Worm (Caenorhabditis elegans) whole organism, young adult: ENCODE data around the gene Y37D8A.8.

ENCODE experiments used
- B0035.1 ChIP-seq: sonication (generic microtip); optimal IDR thresholded peaks from 2 replicates; lab custom pipeline; 2016; ENCODE audit warnings: missing genetic modification characterization, mild to moderate bottlenecking, missing compliant biosample characterization, missing genotype, missing genetic modification reagents
- B0336.3 ChIP-seq: fragments of 200-800 bp; sonication (Bioruptor generic); IDR thresholded peaks from 2 replicates; pipeline ENCODE4 v1.3.6; 2022; ENCODE audit warnings: missing genetic modification characterization, missing compliant biosample characterization
- C06A6.2 ChIP-seq: fragments of 200-800 bp; sonication (Bioruptor generic); conservative IDR thresholded peaks from 2 replicates; pipeline ENCODE4 v1.3.6; 2022; ENCODE audit warnings: missing genetic modification characterization, missing compliant biosample characterization
- F23B12.7 ChIP-seq: sonication (generic microtip); optimal IDR thresholded peaks from 2 replicates; lab custom pipeline; 2017; ENCODE audit warnings: missing genetic modification characterization, mild to moderate bottlenecking, missing compliant biosample characterization, antibody characterized with exemption, moderate library complexity; ENCODE audit not compliant: insufficient read depth
- F57A8.1 ChIP-seq: fragments of 200-800 bp; sonication (Bioruptor generic); optimal IDR thresholded peaks from 2 replicates; lab custom pipeline; 2018; ENCODE audit warnings: mild to moderate bottlenecking, missing genetic modification characterization, moderate library complexity, missing compliant biosample characterization
- ama-1 ChIP-seq, 3 experiments: fragments of 150-350 bp in 1 of 3; sonication (generic microtip) in 2 of 3; optimal IDR thresholded peaks; 2 replicates each; lab custom pipeline; 2014 to 2018; ENCODE audit warnings: missing biosample characterization in 2 of 3, missing genetic modification characterization in 2 of 3, missing genetic modification reagents in 2 of 3
- aptf-2 ChIP-seq: fragments of 200-800 bp; sonication (Bioruptor generic); conservative IDR thresholded peaks from 2 replicates; pipeline ENCODE4 v1.3.6; 2022; ENCODE audit warnings: missing genetic modification reagents, missing genetic modification characterization, missing compliant biosample characterization
- attf-5 ChIP-seq: fragments of 200-800 bp; sonication (Bioruptor generic); optimal IDR thresholded peaks from 2 replicates; lab custom pipeline; 2018; ENCODE audit warnings: mild to moderate bottlenecking, missing genetic modification characterization, missing compliant biosample characterization
- bed-1 ChIP-seq: fragments of 200-800 bp; sonication (Bioruptor generic); IDR thresholded peaks from 2 replicates; pipeline ENCODE4 v1.3.6; 2022; ENCODE audit warnings: missing genetic modification reagents, missing genetic modification characterization, missing compliant biosample characterization
- cebp-1 ChIP-seq, 2 experiments: fragments of 200-800 bp in 1 of 2; sonication (Bioruptor generic) in 1 of 2; sonication (generic microtip) in 1 of 2; IDR thresholded peaks in 1 of 2; optimal IDR thresholded peaks in 1 of 2; 2 replicates each; pipeline versions ENCODE4 v1.3.6 to Lab custom; 2017 to 2022; ENCODE audit warnings: missing compliant biosample characterization in 2 of 2, missing genetic modification characterization in 2 of 2, mild to moderate bottlenecking in 1 of 2, missing genetic modification reagents in 1 of 2, moderate library complexity in 1 of 2
- cebp-2 ChIP-seq: fragments of 200-800 bp; sonication (Bioruptor generic); IDR thresholded peaks from 2 replicates; pipeline ENCODE4 v1.3.6; 2022; ENCODE audit warnings: missing genetic modification characterization, missing compliant biosample characterization
- ceh-100 ChIP-seq: fragments of 200-800 bp; sonication (Bioruptor generic); IDR thresholded peaks from 2 replicates; pipeline ENCODE4 v1.3.6; 2022; ENCODE audit warnings: missing genetic modification reagents, missing genetic modification characterization, missing compliant biosample characterization
- ceh-40 ChIP-seq: fragments of 200-800 bp; sonication (Bioruptor generic); IDR thresholded peaks from 2 replicates; pipeline ENCODE4 v1.3.6; 2022; ENCODE audit warnings: missing genetic modification characterization, missing compliant biosample characterization
- egl-44 ChIP-seq: fragments of 200-800 bp; sonication (Bioruptor generic); IDR thresholded peaks from 2 replicates; pipeline ENCODE4 v1.3.6; 2022; ENCODE audit warnings: missing genetic modification reagents, missing genetic modification characterization, missing compliant biosample characterization
- fkh-3 ChIP-seq: sonication (generic microtip); optimal IDR thresholded peaks from 2 replicates; lab custom pipeline; 2016; ENCODE audit warnings: mild to moderate bottlenecking, missing genetic modification characterization, missing compliant biosample characterization
- hrde-1 ChIP-seq: sonication (generic microtip); optimal IDR thresholded peaks from 2 replicates; lab custom pipeline; 2016; ENCODE audit warnings: missing genetic modification characterization, mild to moderate bottlenecking, missing compliant biosample characterization, moderate library complexity, missing genotype, missing genetic modification reagents, borderline replicate concordance
- lag-1 ChIP-seq: fragments of 200-800 bp; sonication (Bioruptor generic); IDR thresholded peaks from 2 replicates; pipeline ENCODE4 v1.3.6; 2022; ENCODE audit warnings: missing genetic modification reagents, missing genetic modification characterization, missing compliant biosample characterization
- lin-26 ChIP-seq: fragments of 200-800 bp; sonication (Bioruptor generic); IDR thresholded peaks from 2 replicates; pipeline ENCODE4 v1.3.6; 2022; ENCODE audit warnings: missing genetic modification reagents, missing genetic modification characterization, missing compliant biosample characterization
- lin-35 ChIP-seq, 3 experiments: fragments of 150-350 bp in 2 of 3; sonication (generic microtip) in 1 of 3; optimal IDR thresholded peaks; 2 replicates each; lab custom pipeline; 2014 to 2018; ENCODE audit warnings: missing biosample characterization in 3 of 3, missing genetic modification characterization in 3 of 3, missing genetic modification reagents in 3 of 3
- lin-40 ChIP-seq: sonication (generic microtip); optimal IDR thresholded peaks from 2 replicates; lab custom pipeline; 2016; ENCODE audit warnings: missing genetic modification characterization, mild to moderate bottlenecking, missing compliant biosample characterization, missing genotype, missing genetic modification reagents
- lin-54 ChIP-seq: fragments of 200-800 bp; sonication (Bioruptor generic); optimal IDR thresholded peaks from 2 replicates; lab custom pipeline; 2018; ENCODE audit warnings: mild to moderate bottlenecking, missing genetic modification characterization, missing compliant biosample characterization
- lir-1 ChIP-seq: fragments of 200-800 bp; sonication (Bioruptor generic); conservative IDR thresholded peaks from 2 replicates; pipeline ENCODE4 v1.3.6; 2022; ENCODE audit warnings: missing genetic modification reagents, missing genetic modification characterization, missing compliant biosample characterization
- lsl-1 ChIP-seq: fragments of 200-800 bp; sonication (Bioruptor generic); optimal IDR thresholded peaks from 2 replicates; lab custom pipeline; 2018; ENCODE audit warnings: mild to moderate bottlenecking, missing genetic modification characterization, moderate library complexity, missing compliant biosample characterization
- lsy-27 ChIP-seq: sonication (generic microtip); optimal IDR thresholded peaks from 2 replicates; lab custom pipeline; 2017; ENCODE audit warnings: missing genetic modification characterization, mild to moderate bottlenecking, missing compliant biosample characterization, antibody characterized with exemption, missing genotype, borderline replicate concordance; ENCODE audit not compliant: insufficient read depth
- madf-6 ChIP-seq: fragments of 200-800 bp; sonication (Bioruptor generic); IDR thresholded peaks from 2 replicates; pipeline ENCODE4 v1.3.6; 2022; ENCODE audit warnings: missing genetic modification reagents, missing genetic modification characterization, missing compliant biosample characterization
- mxl-1 ChIP-seq: sonication (generic microtip); optimal IDR thresholded peaks from 2 replicates; lab custom pipeline; 2016; ENCODE audit warnings: missing genetic modification characterization, missing compliant biosample characterization
- nhr-120 ChIP-seq: fragments of 200-800 bp; sonication (Bioruptor generic); IDR thresholded peaks from 2 replicates; pipeline ENCODE4 v1.3.6; 2022; ENCODE audit warnings: missing genetic modification characterization, missing compliant biosample characterization
- nhr-179 ChIP-seq: sonication (generic microtip); optimal IDR thresholded peaks from 2 replicates; lab custom pipeline; 2016; ENCODE audit warnings: mild to moderate bottlenecking, missing genetic modification characterization, missing compliant biosample characterization
- nhr-27 ChIP-seq: fragments of 200-800 bp; sonication (Bioruptor generic); optimal IDR thresholded peaks from 2 replicates; lab custom pipeline; 2018; ENCODE audit warnings: mild to moderate bottlenecking, missing genetic modification characterization, moderate library complexity, missing compliant biosample characterization
- rpc-1 ChIP-seq, 2 experiments: fragments of 150-350 bp in 1 of 2; sonication (generic microtip) in 1 of 2; optimal IDR thresholded peaks; 2 replicates each; lab custom pipeline; 2014 to 2018; ENCODE audit warnings: missing biosample characterization in 1 of 2, missing genetic modification characterization in 1 of 2, missing genetic modification reagents in 1 of 2, missing genotype in 1 of 2
- snpc-1.3 ChIP-seq: sonication (generic microtip); optimal IDR thresholded peaks from 2 replicates; lab custom pipeline; 2017; ENCODE audit warnings: missing genetic modification characterization, mild to moderate bottlenecking, missing compliant biosample characterization, antibody characterized with exemption, moderate library complexity, missing genotype, missing genetic modification reagents; ENCODE audit not compliant: insufficient read depth
- snpc-4 ChIP-seq, 5 experiments: fragments of 150-350 bp in 1 of 5; sonication (generic microtip) in 4 of 5; optimal IDR thresholded peaks; 2 replicates each; lab custom pipeline; 2014 to 2018; ENCODE audit warnings: missing genetic modification characterization in 5 of 5, missing biosample characterization in 3 of 5, antibody characterized with exemption in 2 of 5, mild to moderate bottlenecking in 2 of 5, missing compliant biosample characterization in 2 of 5, missing genotype in 2 of 5, moderate library complexity in 2 of 5, missing genetic modification reagents in 1 of 5
- zfh-2 ChIP-seq: fragments of 200-800 bp; sonication (Bioruptor generic); conservative IDR thresholded peaks from 2 replicates; pipeline ENCODE4 v1.3.6; 2022; ENCODE audit warnings: missing genetic modification reagents, missing genetic modification characterization, missing compliant biosample characterization
- zim-3 ChIP-seq: sonication (generic microtip); optimal IDR thresholded peaks from 2 replicates; lab custom pipeline; 2017; ENCODE audit warnings: mild to moderate bottlenecking, missing genetic modification characterization, moderate library complexity, missing compliant biosample characterization
- ztf-18 ChIP-seq: sonication (generic microtip); optimal IDR thresholded peaks from 2 replicates; lab custom pipeline; 2016; ENCODE audit warnings: missing genotype, mild to moderate bottlenecking, missing genetic modification characterization, missing compliant biosample characterization
- ztf-26 ChIP-seq: sonication (generic microtip); optimal IDR thresholded peaks from 2 replicates; lab custom pipeline; 2017; ENCODE audit warnings: missing genetic modification characterization, missing compliant biosample characterization
- ztf-28 ChIP-seq: fragments of 200-800 bp; sonication (Bioruptor generic); IDR thresholded peaks from 2 replicates; pipeline ENCODE4 v1.3.6; 2022; ENCODE audit warnings: missing genetic modification reagents, missing genetic modification characterization, missing compliant biosample characterization

Y37D8A.8 gene

ce11 chrIII:12904987-12905541 is 40.3 kb downstream of the Y37D8A.8 start, which contains the start of gene cox-5A (continued):
- TF ChIP-seq B0035.1 (peak; percentile 93), fkh-3 (no peak), bed-1 (GFP tag; lab: Robert Waterston, UW) (no peak), snpc-1.3 (tag; lab: Kevin White, UChicago) (peak; percentile 97), B0336.3 (GFP tag; lab: Robert Waterston, UW) (peak; percentile 99), nhr-120 (0 out of 2 replicates have a peak, but pooled peaks have one; percentile 61), lsy-27 (tag; lab: Kevin White, UChicago) (no peak), mxl-1 (tag; lab: Kevin White, UChicago) (no peak), cebp-1 (GFP tag; IDR thresholded peaks at IDR 0.05; lab: Robert Waterston, UW) (peak; percentile 75), cebp-1 (tag; optimal IDR thresholded peaks at IDR 0.05; lab: Kevin White, UChicago) (peak; percentile 96), ztf-28 (GFP tag; lab: Robert Waterston, UW) (peak; percentile 74), zim-3 (peak; percentile 81), lin-40 (tag; lab: Kevin White, UChicago) (peak; percentile 99), lir-1 (GFP tag; lab: Robert Waterston, UW) (peak; percentile 96), hrde-1 (tag; lab: Kevin White, UChicago) (peak; percentile 69), nhr-27 (tag; lab: Kevin White, UChicago) (peak; percentile 63), lin-35 (GFP tag; optimal IDR thresholded peaks at IDR 0.05; lab: Kevin White, UChicago) (peak; percentile 78 to 99 (median 94)), zfh-2 (GFP tag; lab: Robert Waterston, UW) (peak; percentile 90), F23B12.7 (tag; lab: Kevin White, UChicago) (peak; percentile 98), madf-6 (GFP tag; lab: Robert Waterston, UW) (peak; percentile 97), ama-1 (optimal IDR thresholded peaks at IDR 0.05; lab: Kevin White, UChicago) (peak; percentile 0), ama-1 (GFP tag; optimal IDR thresholded peaks at IDR 0.05; lab: Kevin White, UChicago) (peak in 1 of 2 experiments; percentile 88), ztf-18 (tag; lab: Kevin White, UChicago) (peak; percentile 86), lsl-1 (GFP tag; lab: Kevin White, UChicago) (peak; percentile 99), snpc-4 (GFP tag; optimal IDR thresholded peaks at IDR 0.05; lab: Kevin White, UChicago) (peak; percentile 85), snpc-4 (tag; optimal IDR thresholded peaks at IDR 0.05; lab: Kevin White, UChicago) (peak; percentile 91 to 94 (median 94)), rpc-1 (optimal IDR thresholded peaks at IDR 0.05; lab: Kevin White, UChicago) (peak; percentile 38), rpc-1 (tag; optimal IDR thresholded peaks at IDR 0.05; lab: Kevin White, UChicago) (no peak), lag-1 (GFP tag; lab: Robert Waterston, UW) (peak; percentile 76; the same call in 1 of the 2 replicates), C06A6.2 (GFP tag; lab: Robert Waterston, UW) (peak; percentile 97), attf-5 (GFP tag; lab: Kevin White, UChicago) (peak; percentile 99), egl-44 (GFP tag; lab: Robert Waterston, UW) (peak; percentile 77), nhr-179 (tag; lab: Kevin White, UChicago) (no peak), lin-54 (peak; percentile 100), F57A8.1 (GFP tag; lab: Kevin White, UChicago) (no peak), lin-26 (GFP tag; lab: Robert Waterston, UW) (peak; percentile 72; the same call in 1 of the 2 replicates), aptf-2 (GFP tag; lab: Robert Waterston, UW) (0 out of 2 replicates have a peak, but pooled peaks have one; percentile 31), cebp-2 (GFP tag; lab: Robert Waterston, UW) (0 out of 2 replicates have a peak, but pooled peaks have one; percentile 50), ceh-40 (GFP tag; lab: Robert Waterston, UW) (0 out of 2 replicates have a peak, but pooled peaks have one; percentile 69), ztf-26 (tag; lab: Kevin White, UChicago) (peak; percentile 98), ceh-100 (peak; percentile 92)
